Fruit fly (Drosophila melanogaster): Measurements from ENCODE around the gene eRF1.

Gene eRF1

dm6 chr3L:20313469-20313868 lies 34.7 kb upstream of the eRF1 start, which contains the start of gene alphaSnap (continued):
- TF ChIP-seq CG4424 (GFP tag; optimal IDR thresholded peaks at IDR 0.05) (peak; percentile 6), dysf (GFP tag; IDR thresholded peaks at IDR 0.05) (no peak), CG15073 (GFP tag; optimal IDR thresholded peaks at IDR 0.05) (no peak), CG13624 (GFP tag; optimal IDR thresholded peaks at IDR 0.05) (peak; percentile 25), GATAe (GFP tag; conservative IDR thresholded peaks at IDR 0.05) (no peak), CTCF (GFP tag; optimal IDR thresholded peaks at IDR 0.05) (peak; percentile 68), Opbp (GFP tag; IDR thresholded peaks at IDR 0.05; ENCODE audit: partially characterized antibody) (peak; percentile 56; the same call in 1 of the 3 replicates), Bdp1 (GFP tag; optimal IDR thresholded peaks at IDR 0.05) (peak; percentile 6), H2.0 (GFP tag; IDR thresholded peaks at IDR 0.05) (no peak), eve (GFP tag; optimal IDR thresholded peaks at IDR 0.05) (no peak), CG10321 (GFP tag; IDR thresholded peaks at IDR 0.05) (no peak), tin (GFP tag; optimal IDR thresholded peaks at IDR 0.05) (no peak), YL-1 (GFP tag; optimal IDR thresholded peaks at IDR 0.05) (peak; percentile 90), usp (GFP tag; optimal IDR thresholded peaks at IDR 0.05) (no peak), CG15514 (GFP tag; optimal IDR thresholded peaks at IDR 0.05) (peak; percentile 74), CG8478 (optimal IDR thresholded peaks at IDR 0.05) (no peak), lmd (GFP tag; IDR thresholded peaks at IDR 0.05) (no peak), lbe (GFP tag; optimal IDR thresholded peaks at IDR 0.05) (no peak), Dll (GFP tag; IDR thresholded peaks at IDR 0.05; ENCODE audit: partially characterized antibody) (0 out of 4 replicates have a peak, but pooled peaks have one; percentile 25), CG16779 (GFP tag; IDR thresholded peaks at IDR 0.05) (no peak; the same call in 1 of the 2 replicates), CG2120 (GFP tag; optimal IDR thresholded peaks at IDR 0.05) (peak; percentile 50), yki (optimal IDR thresholded peaks at IDR 0.05) (no peak), CG7786 (GFP tag; optimal IDR thresholded peaks at IDR 0.05) (peak; percentile 36), vvl (GFP tag; IDR thresholded peaks at IDR 0.05) (peak; percentile 67; the same call in 1 of the 2 replicates), CG1024 (GFP tag; IDR thresholded peaks at IDR 0.05) (no peak), CG34422 (GFP tag; IDR thresholded peaks at IDR 0.05) (peak; percentile 32; the same call in 1 of the 3 replicates), ATbp (GFP tag; optimal IDR thresholded peaks at IDR 0.05) (no peak), CG14965 (GFP tag; optimal IDR thresholded peaks at IDR 0.05; ENCODE audit: borderline replicate concordance) (no peak), Adf1 (GFP tag; IDR thresholded peaks at IDR 0.05) (0 out of 2 replicates have a peak, but pooled peaks have one; percentile 6), gsb (GFP tag; IDR thresholded peaks at IDR 0.05) (no peak), CG1792 (GFP tag; optimal IDR thresholded peaks at IDR 0.05) (no peak), nerfin-1 (tag; optimal IDR thresholded peaks at IDR 0.05) (peak; percentile 25), pzg (GFP tag; optimal IDR thresholded peaks at IDR 0.05) (peak; percentile 91), caup (GFP tag; optimal IDR thresholded peaks at IDR 0.05; ENCODE audit: severe bottlenecking) (peak; percentile 50), ro (GFP tag; IDR thresholded peaks at IDR 0.05) (no peak), CHES-1-like (GFP tag; optimal IDR thresholded peaks at IDR 0.05) (peak; percentile 18), CG12236 (GFP tag; optimal IDR thresholded peaks at IDR 0.05) (peak; percentile 9), Dbx (GFP tag; IDR thresholded peaks at IDR 0.05) (peak; percentile 33; the same call in 1 of the 3 replicates), CG18764 (GFP tag; optimal IDR thresholded peaks at IDR 0.05) (no peak), tx (GFP tag; optimal IDR thresholded peaks at IDR 0.05) (peak; percentile 13), Sin3A (optimal IDR thresholded peaks at IDR 0.05) (peak; percentile 45), wdn (GFP tag; IDR thresholded peaks at IDR 0.05) (no peak), cg (GFP tag; optimal IDR thresholded peaks at IDR 0.05) (peak; percentile 4), CG10959 (GFP tag; IDR thresholded peaks at IDR 0.05) (no peak), HLHmδ (GFP tag; optimal IDR thresholded peaks at IDR 0.05) (no peak), odd (GFP tag; optimal IDR thresholded peaks at IDR 0.05) (no peak), Camta (GFP tag; optimal IDR thresholded peaks at IDR 0.05) (no peak), CG18262 (tag; optimal IDR thresholded peaks at IDR 0.05) (peak; percentile 7), Trl (optimal IDR thresholded peaks at IDR 0.05) (no peak), Trl (GFP tag; optimal IDR thresholded peaks at IDR 0.05) (peak; percentile 36), Hsf (GFP tag; optimal IDR thresholded peaks at IDR 0.05) (peak; percentile 51), schlank (tag; optimal IDR thresholded peaks at IDR 0.05) (no peak), az2 (GFP tag; optimal IDR thresholded peaks at IDR 0.05) (peak; percentile 37), Ets97D (GFP tag; optimal IDR thresholded peaks at IDR 0.05) (peak; percentile 56)

Data from whole organism, embryonic.